Fruit fly (Drosophila melanogaster) whole organism, embryonic: ENCODE measurements around the gene Dok.

Experiments
- Ada2b ChIP-seq: fragments of 200-800 bp; sonication (Bioruptor generic); IDR thresholded peaks from 2 replicates; pipeline ENCODE4 v1.3.6; 2022; ENCODE audit warnings: missing biosample characterization, missing genetic modification characterization
- Atf-2 ChIP-seq: fragments of 200-800 bp; sonication (Bioruptor generic); optimal IDR thresholded peaks from 2 replicates; lab custom pipeline; 2016; ENCODE audit warnings: missing biosample characterization, missing genetic modification characterization
- Bdp1 ChIP-seq: fragments of 200-800 bp; sonication (Bioruptor generic); optimal IDR thresholded peaks from 3 replicates; lab custom pipeline; 2016; ENCODE audit warnings: missing biosample characterization, missing genetic modification characterization
- CG10565 ChIP-seq: fragments of 200-800 bp; sonication (Bioruptor generic); optimal IDR thresholded peaks from 3 replicates; lab custom pipeline; 2016; ENCODE audit warnings: missing biosample characterization, mild to moderate bottlenecking, missing genetic modification characterization
- CG10959 ChIP-seq: fragments of 200-800 bp; sonication (Bioruptor generic); IDR thresholded peaks from 2 replicates; pipeline ENCODE4 v1.3.6; 2022; ENCODE audit warnings: missing biosample characterization, missing genetic modification characterization
- CG10979 ChIP-seq: fragments of 200-800 bp; sonication (Bioruptor generic); optimal IDR thresholded peaks from 2 replicates; lab custom pipeline; 2018; ENCODE audit warnings: missing biosample characterization, mild to moderate bottlenecking, missing genetic modification characterization, moderate library complexity
- CG18764 ChIP-seq: fragments of 200-800 bp; sonication (Bioruptor generic); optimal IDR thresholded peaks from 3 replicates; lab custom pipeline; 2016; ENCODE audit warnings: missing biosample characterization, missing genetic modification characterization
- CG2199 ChIP-seq: fragments of 200-800 bp; sonication (Bioruptor generic); IDR thresholded peaks from 3 replicates; pipeline ENCODE4 v1.3.6; 2022; ENCODE audit warnings: missing biosample characterization, missing genetic modification characterization
- CG31365 ChIP-seq: fragments of 200-800 bp; sonication (Bioruptor generic); optimal IDR thresholded peaks from 2 replicates; lab custom pipeline; 2018; ENCODE audit warnings: missing biosample characterization, mild to moderate bottlenecking, missing genetic modification characterization
- CG4424 ChIP-seq: fragments of 200-800 bp; sonication (Bioruptor generic); optimal IDR thresholded peaks from 3 replicates; lab custom pipeline; 2016; ENCODE audit warnings: missing biosample characterization, missing genetic modification characterization
- CG6683 ChIP-seq: fragments of 200-800 bp; sonication (Bioruptor generic); optimal IDR thresholded peaks from 2 replicates; lab custom pipeline; 2017; ENCODE audit warnings: missing biosample characterization, mild to moderate bottlenecking, missing genetic modification characterization, missing genetic modification reagents
- CG6765 ChIP-seq: fragments of 200-800 bp; sonication (Bioruptor generic); optimal IDR thresholded peaks from 3 replicates; lab custom pipeline; 2017; ENCODE audit warnings: missing biosample characterization, mild to moderate bottlenecking, missing genetic modification characterization
- CG6813 ChIP-seq: fragments of 200-800 bp; sonication (Bioruptor generic); optimal IDR thresholded peaks from 2 replicates; lab custom pipeline; 2017; ENCODE audit warnings: missing biosample characterization, missing genetic modification characterization, mild to moderate bottlenecking, moderate library complexity, missing genetic modification reagents
- CG7745 ChIP-seq: fragments of 200-800 bp; sonication (Bioruptor generic); optimal IDR thresholded peaks from 2 replicates; lab custom pipeline; 2018; ENCODE audit warnings: missing biosample characterization, mild to moderate bottlenecking, missing genetic modification characterization, moderate library complexity
- CG9817 ChIP-seq: fragments of 200-800 bp; sonication (Bioruptor generic); optimal IDR thresholded peaks from 2 replicates; lab custom pipeline; 2018; ENCODE audit warnings: missing biosample characterization, mild to moderate bottlenecking, missing genetic modification characterization, moderate library complexity
- CG9876 ChIP-seq: fragments of 200-800 bp; sonication (Bioruptor generic); optimal IDR thresholded peaks from 2 replicates; lab custom pipeline; 2016; ENCODE audit warnings: missing biosample characterization, missing genetic modification characterization
- Deaf1 ChIP-seq: fragments of 200-800 bp; optimal IDR thresholded peaks from 3 replicates; lab custom pipeline; 2019; ENCODE audit warnings: missing biosample characterization, mild to moderate bottlenecking, missing genetic modification characterization, moderate library complexity
- Dref ChIP-seq: fragments of 200-800 bp; sonication (Bioruptor generic); IDR thresholded peaks from 2 replicates; pipeline ENCODE4 v1.3.6; 2022; ENCODE audit warnings: missing biosample characterization, missing genetic modification characterization
- HHEX ChIP-seq: fragments of 200-800 bp; sonication (Bioruptor generic); optimal IDR thresholded peaks from 3 replicates; lab custom pipeline; 2017; ENCODE audit warnings: missing biosample characterization, mild to moderate bottlenecking, missing genetic modification characterization, missing genetic modification reagents
- Kr ChIP-seq: fragments of 200-800 bp; sonication (Bioruptor generic); optimal IDR thresholded peaks from 2 replicates; lab custom pipeline; 2017; ENCODE audit warnings: missing biosample characterization, mild to moderate bottlenecking, missing genetic modification characterization
- Lim3 ChIP-seq: fragments of 200-800 bp; sonication (Bioruptor generic); IDR thresholded peaks from 2 replicates; pipeline ENCODE4 v1.3.6; 2022; ENCODE audit warnings: missing biosample characterization, missing genetic modification characterization
- Myb ChIP-seq: fragments of 200-800 bp; sonication (Bioruptor generic); optimal IDR thresholded peaks from 2 replicates; lab custom pipeline; 2016; ENCODE audit warnings: missing biosample characterization, missing genetic modification characterization
- NK7.1 ChIP-seq: fragments of 200-800 bp; sonication (Bioruptor generic); optimal IDR thresholded peaks from 3 replicates; lab custom pipeline; 2016; ENCODE audit warnings: missing biosample characterization, missing genetic modification characterization
- Rx ChIP-seq: fragments of 200-800 bp; sonication (Bioruptor generic); IDR thresholded peaks from 2 replicates; pipeline ENCODE4 v1.3.6; 2022; ENCODE audit warnings: missing biosample characterization, missing genetic modification characterization
- Scr ChIP-seq: fragments of 200-800 bp; sonication (Bioruptor generic); IDR thresholded peaks from 2 replicates; pipeline ENCODE4 v1.3.6; 2022; ENCODE audit warnings: missing biosample characterization, missing genetic modification characterization; ENCODE audit not compliant: partially characterized antibody
- ara ChIP-seq: fragments of 200-800 bp; sonication (Bioruptor generic); IDR thresholded peaks from 2 replicates; pipeline ENCODE4 v1.3.6; 2022; ENCODE audit warnings: missing biosample characterization, missing genetic modification characterization
- corto ChIP-seq: fragments of 200-800 bp; sonication (Bioruptor generic); optimal IDR thresholded peaks from 2 replicates; lab custom pipeline; 2016; ENCODE audit warnings: missing biosample characterization, mild to moderate bottlenecking, missing genetic modification characterization, moderate library complexity
- cwo ChIP-seq: fragments of 200-800 bp; sonication (Bioruptor generic); optimal IDR thresholded peaks from 3 replicates; lab custom pipeline; 2017; ENCODE audit warnings: missing biosample characterization, missing genetic modification characterization, mild to moderate bottlenecking, moderate library complexity, missing genetic modification reagents
- danr ChIP-seq: fragments of 200-800 bp; sonication (Bioruptor generic); IDR thresholded peaks from 2 replicates; pipeline ENCODE4 v1.3.6; 2022; ENCODE audit warnings: missing biosample characterization, missing genetic modification characterization
- esg ChIP-seq: fragments of 200-800 bp; sonication (Bioruptor generic); conservative IDR thresholded peaks from 2 replicates; pipeline ENCODE4 v1.3.6; 2022; ENCODE audit warnings: missing biosample characterization, missing genetic modification characterization
- fu2 ChIP-seq: fragments of 200-800 bp; sonication (Bioruptor generic); optimal IDR thresholded peaks from 2 replicates; lab custom pipeline; 2016; ENCODE audit warnings: missing biosample characterization, missing genetic modification characterization
- hb ChIP-seq: fragments of 200-800 bp; sonication (Bioruptor generic); IDR thresholded peaks from 3 replicates; pipeline ENCODE4 v1.3.6; 2022; ENCODE audit warnings: missing biosample characterization, missing genetic modification characterization; ENCODE audit not compliant: partially characterized antibody
- jigr1 ChIP-seq: fragments of 200-800 bp; sonication (Bioruptor generic); IDR thresholded peaks from 3 replicates; pipeline ENCODE4 v1.3.6; 2022; ENCODE audit warnings: missing biosample characterization, missing genetic modification characterization
- ken ChIP-seq: fragments of 200-800 bp; sonication (Bioruptor generic); IDR thresholded peaks from 3 replicates; pipeline ENCODE4 v1.3.6; 2022; ENCODE audit warnings: missing biosample characterization, missing genetic modification characterization
- maf-S ChIP-seq: fragments of 200-800 bp; sonication (Bioruptor generic); optimal IDR thresholded peaks from 2 replicates; lab custom pipeline; 2016; ENCODE audit warnings: missing biosample characterization, missing genetic modification characterization
- mirr ChIP-seq: fragments of 200-800 bp; sonication (Bioruptor generic); optimal IDR thresholded peaks from 3 replicates; lab custom pipeline; 2018; ENCODE audit warnings: missing biosample characterization, mild to moderate bottlenecking, missing genetic modification characterization
- pfk ChIP-seq: fragments of 200-800 bp; sonication (Bioruptor generic); optimal IDR thresholded peaks from 2 replicates; lab custom pipeline; 2018; ENCODE audit warnings: missing biosample characterization, mild to moderate bottlenecking, missing genetic modification characterization, moderate library complexity
- pros ChIP-seq: fragments of 200-800 bp; sonication (Bioruptor generic); optimal IDR thresholded peaks from 3 replicates; lab custom pipeline; 2019; ENCODE audit warnings: missing biosample characterization, mild to moderate bottlenecking, missing genetic modification characterization, moderate library complexity
- pzg ChIP-seq: fragments of 200-800 bp; sonication (Bioruptor generic); optimal IDR thresholded peaks from 3 replicates; lab custom pipeline; 2018; ENCODE audit warnings: missing biosample characterization, mild to moderate bottlenecking, missing genetic modification characterization, moderate library complexity
- shn ChIP-seq: fragments of 200-800 bp; sonication (Bioruptor generic); optimal IDR thresholded peaks from 3 replicates; lab custom pipeline; 2016; ENCODE audit warnings: missing biosample characterization, missing genetic modification characterization
- sim ChIP-seq: fragments of 200-800 bp; sonication (Bioruptor generic); IDR thresholded peaks from 2 replicates; pipeline ENCODE4 v1.3.6; 2022; ENCODE audit warnings: missing biosample characterization, missing genetic modification characterization
- slp2 ChIP-seq: fragments of 200-800 bp; sonication (Bioruptor generic); optimal IDR thresholded peaks from 2 replicates; lab custom pipeline; 2016; ENCODE audit warnings: missing biosample characterization, missing genetic modification characterization
- stc ChIP-seq: fragments of 200-800 bp; sonication (Bioruptor generic); IDR thresholded peaks from 2 replicates; pipeline ENCODE4 v1.3.6; 2022; ENCODE audit warnings: missing biosample characterization, missing genetic modification characterization
- tgo ChIP-seq: fragments of 200-800 bp; sonication (Bioruptor generic); IDR thresholded peaks from 3 replicates; pipeline ENCODE4 v1.3.6; 2022; ENCODE audit warnings: missing biosample characterization, missing genetic modification characterization
- tio ChIP-seq: fragments of 200-800 bp; sonication (Bioruptor generic); optimal IDR thresholded peaks from 2 replicates; lab custom pipeline; 2017; ENCODE audit warnings: missing biosample characterization, missing genetic modification characterization, inconsistent platforms
- trh ChIP-seq: fragments of 200-800 bp; sonication (Bioruptor generic); optimal IDR thresholded peaks from 2 replicates; lab custom pipeline; 2016; ENCODE audit warnings: missing biosample characterization, missing genetic modification characterization
- wor ChIP-seq: fragments of 200-800 bp; sonication (Bioruptor generic); IDR thresholded peaks from 2 replicates; pipeline ENCODE4 v1.3.6; 2022; ENCODE audit warnings: missing biosample characterization, missing genetic modification characterization
- yki ChIP-seq: fragments of >200 bp; optimal IDR thresholded peaks from 3 replicates; lab custom pipeline; 2018
- z ChIP-seq: fragments of 200-800 bp; sonication (Bioruptor generic); IDR thresholded peaks from 3 replicates; pipeline ENCODE4 v1.3.6; 2022; ENCODE audit warnings: missing biosample characterization, missing genetic modification characterization
- zfh1 ChIP-seq: fragments of 200-800 bp; sonication (Bioruptor generic); IDR thresholded peaks from 3 replicates; pipeline ENCODE4 v1.3.6; 2022; ENCODE audit warnings: missing biosample characterization, missing genetic modification characterization

The Dok gene

dm6 chrX:7336962-7337844 is 13.2 kb downstream of the Dok start, which contains the start of gene CBP (continued):
- peak; percentile 93 for TF ChIP-seq danr (GFP tag; lab: Robert Waterston, UW)
- TF ChIP-seq zfh1 (GFP tag; lab: Robert Waterston, UW), result peak; percentile 98
- peak; percentile 94 for TF ChIP-seq ken
- peak; percentile 75; the same call in 2 of the 3 replicates for TF ChIP-seq z (GFP tag; lab: Robert Waterston, UW)
- TF ChIP-seq pfk (GFP tag; lab: Kevin White, UChicago), result peak; percentile 60
- peak; percentile 97 for TF ChIP-seq shn (GFP tag; lab: Kevin White, UChicago)
- peak; percentile 98 for TF ChIP-seq CG6813 (GFP tag; lab: Kevin White, UChicago)
- TF ChIP-seq jigr1 (GFP tag; lab: Robert Waterston, UW), result peak; percentile 91
- peak; percentile 99 for TF ChIP-seq CG10979 (tag; lab: Kevin White, UChicago)
- TF ChIP-seq Atf-2 (GFP tag; lab: Kevin White, UChicago), result peak; percentile 97
- peak; percentile 89 for TF ChIP-seq Lim3 (GFP tag; lab: Robert Waterston, UW)
- peak; percentile 19 for TF ChIP-seq pzg (GFP tag; lab: Kevin White, UChicago)
- TF ChIP-seq maf-S (GFP tag; lab: Kevin White, UChicago), result peak; percentile 96
- peak; percentile 97 for TF ChIP-seq HHEX
- peak; percentile 90 for TF ChIP-seq CG9876 (GFP tag; lab: Kevin White, UChicago)
- peak; percentile 93 for TF ChIP-seq Rx
- peak; percentile 95 for TF ChIP-seq wor (GFP tag; lab: Robert Waterston, UW)
- TF ChIP-seq trh (GFP tag; lab: Kevin White, UChicago), result peak; percentile 92
- peak; percentile 96 for TF ChIP-seq CG10959 (GFP tag; lab: Robert Waterston, UW)
- TF ChIP-seq tio, result peak; percentile 97

- TF ChIP-seq Kr (GFP tag; lab: Kevin White, UChicago) (no peak), CG4424 (no peak), stc (GFP tag; lab: Robert Waterston, UW) (no peak), fu2 (no peak), danr (GFP tag; lab: Robert Waterston, UW) (no peak), mirr (GFP tag; lab: Kevin White, UChicago) (no peak), Bdp1 (no peak), Ada2b (no peak), CG9817 (tag; lab: Kevin White, UChicago) (no peak), tgo (GFP tag; lab: Robert Waterston, UW) (no peak), esg (no peak), CG2199 (GFP tag; lab: Robert Waterston, UW) (peak; percentile 69; the same call in 2 of the 3 replicates), CG18764 (GFP tag; lab: Kevin White, UChicago) (no peak), Myb (GFP tag; lab: Kevin White, UChicago) (no peak), CG10565 (no peak), CG7745 (tag; lab: Kevin White, UChicago) (no peak), Lim3 (GFP tag; lab: Robert Waterston, UW) (no peak), CG6683 (GFP tag; lab: Kevin White, UChicago) (no peak), cwo (GFP tag; lab: Kevin White, UChicago) (no peak), CG6765 (GFP tag; lab: Kevin White, UChicago) (no peak), corto (GFP tag; lab: Kevin White, UChicago) (no peak), Dref (GFP tag; lab: Robert Waterston, UW) (no peak), ara (GFP tag; lab: Robert Waterston, UW) (no peak), slp2 (no peak), CG31365 (tag; lab: Kevin White, UChicago) (no peak), yki (lab: Kevin White, UChicago) (no peak), Deaf1 (tag; lab: Kevin White, UChicago) (no peak), Scr (GFP tag; lab: Robert Waterston, UW) (no peak), pros (GFP tag; lab: Kevin White, UChicago) (peak; percentile 24), NK7.1 (GFP tag; lab: Kevin White, UChicago) (no peak), sim (GFP tag; lab: Robert Waterston, UW) (no peak), hb (GFP tag; lab: Robert Waterston, UW) (no peak)
Observed at dm6 chrX:7337975-7338374, 14.0 kb downstream of the Dok start.
